Worm (Caenorhabditis elegans): ENCODE results near the gene sbt-1.

Gene sbt-1

DNA sequence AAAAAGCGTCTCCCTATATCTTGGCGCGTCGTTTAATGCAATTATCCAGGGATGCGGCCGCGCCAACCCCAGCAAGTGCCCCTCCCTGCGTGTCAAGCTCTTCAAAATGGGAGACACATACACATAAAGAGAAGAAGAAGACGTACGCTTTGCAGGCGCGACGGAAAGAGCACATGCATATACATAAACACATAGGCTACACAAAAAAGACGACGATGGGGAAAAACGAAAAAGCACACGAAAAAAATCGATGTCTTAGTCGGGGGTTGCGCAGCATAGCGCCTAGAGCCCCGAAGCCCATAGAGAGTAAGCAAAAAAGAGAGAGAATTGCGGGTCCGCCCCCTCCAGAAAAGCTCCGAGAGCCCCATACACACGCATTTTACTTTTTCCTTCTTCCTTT, 39.6 kb downstream of the sbt-1 start, which contains the start of gene tpan-1 (continued):
- TF ChIP-seq Y5F2A.4 (GFP tag; optimal IDR thresholded peaks at IDR 0.05) = no peak
- no peak for TF ChIP-seq lin-13 (GFP tag; optimal IDR thresholded peaks at IDR 0.05)
- no peak for TF ChIP-seq duxl-1 (tag; optimal IDR thresholded peaks at IDR 0.05; ENCODE audit: poor library complexity)
- TF ChIP-seq nhr-25 (tag; optimal IDR thresholded peaks at IDR 0.05; ENCODE audit: borderline replicate concordance, insufficient read depth) = no peak
- TF ChIP-seq mep-1 (tag; optimal IDR thresholded peaks at IDR 0.05) = peak; percentile 65
- no peak for TF ChIP-seq daf-19 (GFP tag; conservative IDR thresholded peaks at IDR 0.05)
- TF ChIP-seq ctbp-1 (GFP tag; IDR thresholded peaks at IDR 0.05) = peak; percentile 82; the same call in 1 of the 2 replicates
- TF ChIP-seq rbr-2 (tag; optimal IDR thresholded peaks at IDR 0.05) = peak; percentile 84
- TF ChIP-seq madf-9 (GFP tag; conservative IDR thresholded peaks at IDR 0.05) = no peak
- no peak for TF ChIP-seq lin-39 (tag; optimal IDR thresholded peaks at IDR 0.05)
- TF ChIP-seq ceh-32 (tag; optimal IDR thresholded peaks at IDR 0.05; ENCODE audit: poor library complexity) = no peak
- no peak for TF ChIP-seq ztf-11 (tag; optimal IDR thresholded peaks at IDR 0.05)
- TF ChIP-seq lim-7 (GFP tag; IDR thresholded peaks at IDR 0.05) = no peak
- TF ChIP-seq daf-12 (tag; optimal IDR thresholded peaks at IDR 0.05) = no peak
- no peak for TF ChIP-seq dpl-1 (GFP tag; optimal IDR thresholded peaks at IDR 0.05)
- no peak for TF ChIP-seq tag-97 (GFP tag; IDR thresholded peaks at IDR 0.05)
- TF ChIP-seq Y48G9A.11 (GFP tag; IDR thresholded peaks at IDR 0.05) = no peak
- TF ChIP-seq lin-38 (GFP tag; IDR thresholded peaks at IDR 0.05) = no peak
- no peak for TF ChIP-seq nhr-6 (tag; optimal IDR thresholded peaks at IDR 0.05)
- no peak for TF ChIP-seq arid-1 (GFP tag; conservative IDR thresholded peaks at IDR 0.05)
- TF ChIP-seq pqm-1 (tag; optimal IDR thresholded peaks at IDR 0.05) = no peak
- peak in 1 of 2 experiments; percentile 82 for TF ChIP-seq mdl-1 (tag; optimal IDR thresholded peaks at IDR 0.05)
- TF ChIP-seq saeg-2 (GFP tag; IDR thresholded peaks at IDR 0.05) = peak; percentile 50; the same call in 1 of the 2 replicates
- TF ChIP-seq hmg-1.1 (GFP tag; IDR thresholded peaks at IDR 0.05) = peak; percentile 72
- no peak for TF ChIP-seq zip-2 (tag; optimal IDR thresholded peaks at IDR 0.05)
- TF ChIP-seq attf-4 (tag; optimal IDR thresholded peaks at IDR 0.05) = no peak
- no peak for TF ChIP-seq nhr-48 (tag; optimal IDR thresholded peaks at IDR 0.05)
- no peak for TF ChIP-seq egl-27 (tag; optimal IDR thresholded peaks at IDR 0.05)
- no peak for TF ChIP-seq ceh-20 (GFP tag; IDR thresholded peaks at IDR 0.05)
- no peak for TF ChIP-seq D1046.2 (GFP tag; IDR thresholded peaks at IDR 0.05)
- TF ChIP-seq daf-8 (GFP tag; IDR thresholded peaks at IDR 0.05) = no peak
- no peak for TF ChIP-seq ceh-62 (tag; optimal IDR thresholded peaks at IDR 0.05)
- no peak for TF ChIP-seq snpc-4 (tag; optimal IDR thresholded peaks at IDR 0.05)
- TF ChIP-seq lsy-2 (tag; optimal IDR thresholded peaks at IDR 0.05) = peak in 1 of 2 experiments; percentile 67
- no peak for TF ChIP-seq madf-5 (GFP tag; IDR thresholded peaks at IDR 0.05)
- no peak for TF ChIP-seq dve-1 (tag; optimal IDR thresholded peaks at IDR 0.05; ENCODE audit: insufficient read depth)
- TF ChIP-seq nhr-41 (GFP tag; IDR thresholded peaks at IDR 0.05) = no peak
- no peak for TF ChIP-seq unc-130 (GFP tag; optimal IDR thresholded peaks at IDR 0.05)
- TF ChIP-seq spr-3 (GFP tag; optimal IDR thresholded peaks at IDR 0.05) = no peak
- TF ChIP-seq daf-16 (GFP tag; optimal IDR thresholded peaks at IDR 0.05) = no peak
- peak; percentile 3 for TF ChIP-seq daf-16 (tag; optimal IDR thresholded peaks at IDR 0.05)
- no peak for TF ChIP-seq dmd-8 (GFP tag; IDR thresholded peaks at IDR 0.05)
- no peak for TF ChIP-seq F44E2.7 (GFP tag; IDR thresholded peaks at IDR 0.05)
- no peak for TF ChIP-seq nhr-237 (tag; optimal IDR thresholded peaks at IDR 0.05)
- no peak for TF ChIP-seq skn-1 (tag; optimal IDR thresholded peaks at IDR 0.05)
- no peak for TF ChIP-seq fos-1 (tag; optimal IDR thresholded peaks at IDR 0.05)
- no peak for TF ChIP-seq ZK337.2 (GFP tag; IDR thresholded peaks at IDR 0.05)
- TF ChIP-seq ceh-44 (GFP tag; IDR thresholded peaks at IDR 0.05) = no peak
- TF ChIP-seq F10B5.3 (tag; optimal IDR thresholded peaks at IDR 0.05) = no peak
- TF ChIP-seq nhr-102 (tag; optimal IDR thresholded peaks at IDR 0.05) = no peak
- TF ChIP-seq mdt-29 (GFP tag; IDR thresholded peaks at IDR 0.05) = no peak
- no peak for TF ChIP-seq ZK546.5 (tag; optimal IDR thresholded peaks at IDR 0.05)
- TF ChIP-seq lin-1 (GFP tag; IDR thresholded peaks at IDR 0.05) = no peak
